Fruit fly (Drosophila melanogaster): ENCODE measurements around the gene CG15211.
A peak's percentile ranks its signal among the peaks of the same experiment; 100 is the strongest.

CG15211 gene

DNA sequence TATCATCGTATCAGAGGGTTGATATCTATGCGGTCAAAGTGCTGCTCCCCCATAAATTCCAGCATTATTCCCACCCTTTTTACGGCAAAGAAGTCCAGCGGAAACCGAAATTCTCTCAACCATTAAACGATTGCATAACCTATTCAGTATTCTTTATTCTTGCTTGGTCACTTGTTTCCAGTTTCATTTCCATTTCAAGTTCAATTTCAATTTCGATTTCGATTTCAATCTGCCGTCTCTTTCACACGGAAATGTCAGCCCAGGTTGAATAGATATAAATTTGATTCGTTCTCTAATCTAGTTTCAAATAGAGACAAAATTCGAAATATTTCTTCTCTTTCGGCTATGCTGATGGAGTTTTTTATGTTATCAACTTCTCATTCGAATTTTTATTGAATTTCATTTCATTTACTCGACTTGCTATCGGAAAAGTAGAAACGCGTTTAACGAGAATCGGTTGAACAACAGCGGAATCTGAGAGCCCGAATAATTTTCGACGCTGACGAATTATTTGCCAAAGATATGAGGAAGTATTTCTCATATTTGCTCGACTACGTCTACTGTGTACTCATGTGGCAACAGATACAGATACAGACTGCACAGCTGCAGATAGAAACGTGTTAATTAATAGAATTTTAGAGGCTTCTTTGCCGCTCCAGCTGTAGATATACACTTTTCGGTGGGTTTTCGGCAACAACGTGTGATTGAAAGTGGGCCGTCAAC, 39.4 kb upstream of the CG15211 start (continued):
- peak in 1 of 2 experiments; percentile 84 for TF ChIP-seq Pdp1 (GFP tag; optimal IDR thresholded peaks at IDR 0.05)
- no peak for TF ChIP-seq CG3163 (GFP tag; optimal IDR thresholded peaks at IDR 0.05)
- no peak for TF ChIP-seq usp (GFP tag; optimal IDR thresholded peaks at IDR 0.05)
- TF ChIP-seq CG4820 (GFP tag; optimal IDR thresholded peaks at IDR 0.05): no peak
- no peak for TF ChIP-seq Nf-YA (GFP tag; IDR thresholded peaks at IDR 0.05)
- peak; percentile 81 for TF ChIP-seq pros (GFP tag; optimal IDR thresholded peaks at IDR 0.05)
- no peak for TF ChIP-seq fru (optimal IDR thresholded peaks at IDR 0.05)
- peak; percentile 40; the same call in 1 of the 3 replicates for TF ChIP-seq otp (GFP tag; IDR thresholded peaks at IDR 0.05)
- TF ChIP-seq CG3281 (GFP tag; optimal IDR thresholded peaks at IDR 0.05): no peak
- TF ChIP-seq CG31224 (GFP tag; IDR thresholded peaks at IDR 0.05): no peak
- no peak for TF ChIP-seq toy (GFP tag; IDR thresholded peaks at IDR 0.05)
- TF ChIP-seq al (GFP tag; IDR thresholded peaks at IDR 0.05): no peak
- peak; percentile 27 for TF ChIP-seq sd (tag; optimal IDR thresholded peaks at IDR 0.05)
- peak; percentile 19 for TF ChIP-seq Asciz (GFP tag; optimal IDR thresholded peaks at IDR 0.05)
- TF ChIP-seq ATbp (GFP tag; optimal IDR thresholded peaks at IDR 0.05): peak; percentile 44
- no peak for TF ChIP-seq CG8765 (GFP tag; IDR thresholded peaks at IDR 0.05)
- TF ChIP-seq CG6813 (GFP tag; optimal IDR thresholded peaks at IDR 0.05): peak; percentile 30
- peak; percentile 10 for TF ChIP-seq Hmr (GFP tag; optimal IDR thresholded peaks at IDR 0.05)
- no peak for TF ChIP-seq ken (GFP tag; IDR thresholded peaks at IDR 0.05)
- no peak for TF ChIP-seq mirr (GFP tag; optimal IDR thresholded peaks at IDR 0.05)
- no peak for TF ChIP-seq CG17359 (tag; optimal IDR thresholded peaks at IDR 0.05)
- TF ChIP-seq CG13296 (GFP tag; optimal IDR thresholded peaks at IDR 0.05): peak; percentile 41
- no peak for TF ChIP-seq ase (GFP tag; IDR thresholded peaks at IDR 0.05)

DNA sequence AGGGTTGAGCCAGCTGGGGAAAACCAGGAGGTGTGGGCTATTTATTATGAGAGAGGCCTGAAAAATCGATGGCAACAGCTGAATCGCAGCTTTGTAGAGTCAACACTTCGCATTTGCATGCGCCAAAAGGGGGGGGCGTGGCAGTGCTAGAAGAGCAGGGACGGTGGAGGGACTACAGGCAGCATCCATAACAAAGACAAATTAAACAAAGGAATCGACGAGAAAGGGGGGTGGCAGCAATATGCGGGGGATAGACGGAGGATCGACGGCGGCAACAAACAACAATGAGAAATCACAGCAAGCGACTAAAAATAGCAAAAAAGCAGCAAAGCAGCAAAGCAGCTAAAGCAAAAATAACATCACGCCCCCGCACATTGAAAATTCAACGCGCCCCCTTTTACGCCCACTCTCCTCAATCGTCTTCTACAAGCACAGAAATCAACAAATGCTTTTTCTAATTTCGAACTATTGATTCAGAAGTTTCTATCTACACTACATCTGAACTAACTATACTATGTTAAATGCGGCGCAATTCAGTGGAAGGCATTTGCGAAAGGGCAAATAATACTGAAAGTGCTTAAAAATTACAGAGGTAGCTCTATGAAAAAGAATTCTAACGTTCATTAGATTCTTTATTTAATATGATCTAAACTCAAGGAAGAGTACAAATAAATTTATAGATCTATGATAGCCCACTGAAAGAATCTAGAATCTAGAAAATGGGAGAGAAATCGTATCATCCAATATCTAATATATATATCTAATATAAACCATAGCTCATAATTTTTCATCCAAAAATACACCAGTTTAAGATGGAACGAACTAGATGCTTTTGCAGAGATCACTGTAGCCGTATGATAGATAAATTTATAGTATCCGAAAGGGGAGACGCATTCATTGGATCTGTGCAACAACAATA, 37.3 kb upstream of the CG15211 start:
- TF ChIP-seq crol (GFP tag; IDR thresholded peaks at IDR 0.05) (peak; percentile 79), onecut (GFP tag; IDR thresholded peaks at IDR 0.05) (peak; percentile 80), sr (GFP tag; IDR thresholded peaks at IDR 0.05) (peak; percentile 95), sqz (GFP tag; optimal IDR thresholded peaks at IDR 0.05) (no peak), sens (GFP tag) (peak; percentile 9), CG15269 (tag; optimal IDR thresholded peaks at IDR 0.05) (peak; percentile 3), D19A (tag; optimal IDR thresholded peaks at IDR 0.05) (peak; percentile 14), CG12769 (tag; optimal IDR thresholded peaks at IDR 0.05) (peak; percentile 0), grau (tag; optimal IDR thresholded peaks at IDR 0.05) (peak; percentile 40), gem (tag; optimal IDR thresholded peaks at IDR 0.05) (peak; percentile 3), CG8388 (GFP tag; optimal IDR thresholded peaks at IDR 0.05) (no peak), CG9215 (GFP tag; IDR thresholded peaks at IDR 0.05) (no peak)

DNA sequence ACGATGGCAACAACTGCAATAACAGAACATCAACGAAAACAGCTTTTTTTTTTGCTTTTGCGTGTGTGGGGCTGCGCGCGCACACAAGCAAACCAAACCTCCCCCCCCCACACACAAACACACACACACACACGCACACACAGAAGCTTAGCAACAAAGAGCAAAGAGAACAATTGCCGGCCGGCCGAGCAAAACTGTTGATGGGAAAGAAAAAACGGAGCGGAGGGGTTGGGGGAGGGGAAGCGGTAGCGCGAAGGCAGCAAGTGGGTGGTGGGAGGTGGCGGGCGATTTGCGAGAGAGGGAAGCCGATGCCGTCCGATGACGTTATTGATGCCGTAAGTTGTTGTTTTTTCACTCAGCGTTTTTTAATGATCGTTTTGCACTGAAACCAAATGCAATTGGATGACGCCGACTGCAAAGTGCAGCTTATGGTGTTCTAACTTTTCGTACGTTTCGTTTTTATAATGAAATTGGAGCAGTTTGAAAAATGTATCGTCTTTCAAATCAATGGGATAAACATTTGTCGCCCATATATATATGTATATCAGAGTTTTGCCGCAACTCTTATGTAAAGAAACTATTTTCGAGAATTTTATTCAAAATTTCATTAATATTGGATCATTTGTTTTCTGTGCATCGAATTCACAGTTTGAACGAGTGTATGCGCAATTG, 36.5 kb upstream of the CG15211 start:
- TF ChIP-seq CG13894 (tag; optimal IDR thresholded peaks at IDR 0.05): peak; percentile 40
- no peak for TF ChIP-seq zf30C (GFP tag; optimal IDR thresholded peaks at IDR 0.05)
- TF ChIP-seq CG12769 (tag; optimal IDR thresholded peaks at IDR 0.05): no peak
- no peak for TF ChIP-seq chif (GFP tag; optimal IDR thresholded peaks at IDR 0.05)
- TF ChIP-seq CG2199 (GFP tag; IDR thresholded peaks at IDR 0.05): 0 out of 3 replicates have a peak, but pooled peaks have one; percentile 27
- TF ChIP-seq tll (GFP tag; optimal IDR thresholded peaks at IDR 0.05): no peak
- no peak for TF ChIP-seq CG7372 (GFP tag; IDR thresholded peaks at IDR 0.05)
- TF ChIP-seq lmd (GFP tag; IDR thresholded peaks at IDR 0.05): no peak
- TF ChIP-seq Adf1 (GFP tag; IDR thresholded peaks at IDR 0.05): peak; percentile 24; the same call in 1 of the 2 replicates
- no peak for TF ChIP-seq schlank (tag; optimal IDR thresholded peaks at IDR 0.05)
- no peak for TF ChIP-seq CG4854 (GFP tag; optimal IDR thresholded peaks at IDR 0.05)
- no peak for TF ChIP-seq al (GFP tag; IDR thresholded peaks at IDR 0.05)
- no peak for TF ChIP-seq CG13775 (GFP tag; optimal IDR thresholded peaks at IDR 0.05)
